Worm (Caenorhabditis elegans) whole organism, L4/young adult: Measurements from ENCODE around the gene C25E10.8.

Experiments used
- W03F9.2 ChIP-seq: fragments of 150-350 bp; optimal IDR thresholded peaks from 2 replicates; lab custom pipeline; 2014; ENCODE audit warnings: missing biosample characterization, missing genetic modification characterization
- dao-5 ChIP-seq: sonication (generic microtip); optimal IDR thresholded peaks from 2 replicates; lab custom pipeline; 2016; ENCODE audit warnings: missing genotype, missing genetic modification characterization, moderate library complexity, missing compliant biosample characterization
- him-1 ChIP-seq: sonication (generic microtip); optimal IDR thresholded peaks from 2 replicates; lab custom pipeline; 2016; ENCODE audit warnings: missing genotype, missing genetic modification reagents, missing genetic modification characterization, missing compliant biosample characterization

- TF ChIP-seq dao-5 (no peak), W03F9.2 (tag; lab: Kevin White, UChicago) (no peak), him-1 (tag; lab: Kevin White, UChicago) (no peak)
These were observed 48.6 kb downstream of the C25E10.8 start, which contains the start of gene srx-3 for ce11 chrV:9005243-9005642.
